Fruit fly (Drosophila melanogaster) whole organism, embryonic: ENCODE measurements around the gene CG2961.

Experiments
- Abd-B ChIP-seq: fragments of 200-800 bp; sonication (Bioruptor generic); optimal IDR thresholded peaks from 2 replicates; lab custom pipeline; 2018; ENCODE audit warnings: missing biosample characterization, mild to moderate bottlenecking, missing genetic modification characterization, moderate library complexity
- Aef1 ChIP-seq: fragments of 200-800 bp; sonication (Bioruptor generic); IDR thresholded peaks from 3 replicates; pipeline ENCODE4 v1.3.6; 2022; ENCODE audit warnings: missing biosample characterization, missing genetic modification characterization
- B-H2 ChIP-seq: fragments of 200-800 bp; sonication (Bioruptor generic); optimal IDR thresholded peaks from 2 replicates; lab custom pipeline; 2018; ENCODE audit warnings: missing biosample characterization, mild to moderate bottlenecking, missing genetic modification characterization
- BEAF-32 ChIP-seq: fragments of 200-800 bp; sonication (Bioruptor generic); optimal IDR thresholded peaks from 3 replicates; lab custom pipeline; 2017; ENCODE audit warnings: missing biosample characterization, missing genetic modification characterization, mild to moderate bottlenecking, moderate library complexity, missing genetic modification reagents
- CG10274 ChIP-seq: fragments of 200-800 bp; sonication (Bioruptor generic); optimal IDR thresholded peaks from 3 replicates; lab custom pipeline; 2017; ENCODE audit warnings: missing biosample characterization, mild to moderate bottlenecking, missing genetic modification characterization
- CG10959 ChIP-seq: fragments of 200-800 bp; sonication (Bioruptor generic); IDR thresholded peaks from 2 replicates; pipeline ENCODE4 v1.3.6; 2022; ENCODE audit warnings: missing biosample characterization, missing genetic modification characterization
- CG10979 ChIP-seq: fragments of 200-800 bp; sonication (Bioruptor generic); optimal IDR thresholded peaks from 2 replicates; lab custom pipeline; 2018; ENCODE audit warnings: missing biosample characterization, mild to moderate bottlenecking, missing genetic modification characterization, moderate library complexity
- CG11456 ChIP-seq: fragments of 200-800 bp; sonication (Bioruptor generic); IDR thresholded peaks from 3 replicates; pipeline ENCODE4 v1.3.6; 2022; ENCODE audit warnings: missing biosample characterization, missing genetic modification characterization
- CG11695 ChIP-seq: fragments of 200-800 bp; sonication (Bioruptor generic); IDR thresholded peaks from 3 replicates; pipeline ENCODE4 v1.3.6; 2022; ENCODE audit warnings: missing biosample characterization, missing genetic modification characterization
- CG11723 ChIP-seq: fragments of 200-800 bp; sonication (Bioruptor generic); optimal IDR thresholded peaks from 2 replicates; lab custom pipeline; 2017; ENCODE audit warnings: missing biosample characterization, mild to moderate bottlenecking, missing genetic modification characterization
- CG12155 ChIP-seq: fragments of 200-800 bp; sonication (Bioruptor generic); optimal IDR thresholded peaks from 3 replicates; lab custom pipeline; 2016; ENCODE audit warnings: missing biosample characterization, missing genetic modification characterization
- CG12744 ChIP-seq: fragments of 200-800 bp; sonication (Bioruptor generic); optimal IDR thresholded peaks from 2 replicates; lab custom pipeline; 2016; ENCODE audit warnings: missing biosample characterization, missing genetic modification characterization
- CG13424 ChIP-seq: fragments of 200-800 bp; sonication (Bioruptor generic); optimal IDR thresholded peaks from 2 replicates; lab custom pipeline; 2019; ENCODE audit warnings: missing biosample characterization, mild to moderate bottlenecking, missing genetic modification characterization, moderate library complexity
- CG14441 ChIP-seq: fragments of 200-800 bp; sonication (Bioruptor generic); IDR thresholded peaks from 2 replicates; pipeline ENCODE4 v1.3.6; 2022; ENCODE audit warnings: missing biosample characterization, missing genetic modification characterization
- CG1602 ChIP-seq: fragments of 200-800 bp; sonication (Bioruptor generic); optimal IDR thresholded peaks from 3 replicates; lab custom pipeline; 2016; ENCODE audit warnings: missing biosample characterization, missing genetic modification characterization
- CG17186 ChIP-seq: fragments of 200-800 bp; sonication (Bioruptor generic); optimal IDR thresholded peaks from 3 replicates; lab custom pipeline; 2017; ENCODE audit warnings: missing biosample characterization, missing genetic modification reagents, missing genetic modification characterization
- CG17829 ChIP-seq: fragments of 200-800 bp; optimal IDR thresholded peaks from 2 replicates; lab custom pipeline; 2019; ENCODE audit warnings: missing biosample characterization, mild to moderate bottlenecking, missing genetic modification characterization, moderate library complexity
- CG2889 ChIP-seq: fragments of 200-800 bp; sonication (Bioruptor generic); IDR thresholded peaks from 3 replicates; pipeline ENCODE4 v1.3.6; 2022; ENCODE audit warnings: missing biosample characterization, missing genetic modification characterization
- CG33213 ChIP-seq: fragments of 200-800 bp; sonication (Bioruptor generic); optimal IDR thresholded peaks from 3 replicates; lab custom pipeline; 2016; ENCODE audit warnings: missing biosample characterization, missing genetic modification characterization
- CG6272 ChIP-seq: fragments of 200-800 bp; sonication (Bioruptor generic); IDR thresholded peaks from 2 replicates; pipeline ENCODE4 v1.3.6; 2022; ENCODE audit warnings: missing biosample characterization, missing genetic modification characterization
- CG7556 ChIP-seq: fragments of 200-800 bp; sonication (Bioruptor generic); optimal IDR thresholded peaks from 2 replicates; lab custom pipeline; 2017; ENCODE audit warnings: missing biosample characterization, mild to moderate bottlenecking, missing genetic modification characterization
- CG9727 ChIP-seq: fragments of 200-800 bp; sonication (Bioruptor generic); optimal IDR thresholded peaks from 3 replicates; lab custom pipeline; 2017; ENCODE audit warnings: missing biosample characterization, mild to moderate bottlenecking, missing genetic modification characterization
- CHES-1-like ChIP-seq: fragments of 200-800 bp; sonication (Bioruptor generic); optimal IDR thresholded peaks from 2 replicates; lab custom pipeline; 2016; ENCODE audit warnings: missing biosample characterization, missing genetic modification characterization
- Deaf1 ChIP-seq: fragments of 200-800 bp; optimal IDR thresholded peaks from 3 replicates; lab custom pipeline; 2019; ENCODE audit warnings: missing biosample characterization, mild to moderate bottlenecking, missing genetic modification characterization, moderate library complexity
- H15 ChIP-seq: fragments of 200-800 bp; sonication (Bioruptor generic); IDR thresholded peaks from 3 replicates; pipeline ENCODE4 v1.3.6; 2022; ENCODE audit warnings: missing biosample characterization, missing genetic modification characterization
- Hand ChIP-seq: fragments of 200-800 bp; sonication (Bioruptor generic); optimal IDR thresholded peaks from 2 replicates; lab custom pipeline; 2017; ENCODE audit warnings: mild to moderate bottlenecking, missing biosample characterization, missing genetic modification reagents, missing genetic modification characterization
- Hr39 ChIP-seq: fragments of >200 bp; optimal IDR thresholded peaks from 2 replicates; lab custom pipeline; 2017
- Hsf ChIP-seq: fragments of 200-800 bp; sonication (Bioruptor generic); optimal IDR thresholded peaks from 3 replicates; lab custom pipeline; 2016; ENCODE audit warnings: missing biosample characterization, missing genetic modification characterization
- PHDP ChIP-seq: fragments of 200-800 bp; sonication (Bioruptor generic); optimal IDR thresholded peaks from 3 replicates; lab custom pipeline; 2018; ENCODE audit warnings: missing biosample characterization, mild to moderate bottlenecking, missing genetic modification characterization, moderate library complexity
- Sry-β ChIP-seq: fragments of 200-800 bp; sonication (Bioruptor generic); optimal IDR thresholded peaks from 2 replicates; lab custom pipeline; 2018; ENCODE audit warnings: missing biosample characterization, mild to moderate bottlenecking, missing genetic modification characterization, moderate library complexity
- Vsx1 ChIP-seq: fragments of 200-800 bp; sonication (Bioruptor generic); optimal IDR thresholded peaks from 2 replicates; lab custom pipeline; 2017; ENCODE audit warnings: missing biosample characterization, mild to moderate bottlenecking, missing genetic modification characterization, missing genetic modification reagents
- Xrp1 ChIP-seq: fragments of 200-800 bp; sonication (Bioruptor generic); IDR thresholded peaks from 2 replicates; pipeline ENCODE4 v1.3.6; 2022; ENCODE audit warnings: missing biosample characterization, missing genetic modification characterization
- btn ChIP-seq: fragments of 200-800 bp; sonication (Bioruptor generic); optimal IDR thresholded peaks from 2 replicates; lab custom pipeline; 2016; ENCODE audit warnings: missing biosample characterization, missing genetic modification characterization
- caup ChIP-seq: fragments of 200-800 bp; sonication (Bioruptor generic); optimal IDR thresholded peaks from 3 replicates; lab custom pipeline; 2017; ENCODE audit warnings: missing biosample characterization, mild to moderate bottlenecking, missing genetic modification characterization, moderate library complexity; ENCODE audit not compliant: severe bottlenecking
- da ChIP-seq: fragments of 200-800 bp; sonication (Bioruptor generic); optimal IDR thresholded peaks from 2 replicates; lab custom pipeline; 2016; ENCODE audit warnings: missing biosample characterization, missing genetic modification characterization
- dmrt11E ChIP-seq: fragments of 200-800 bp; sonication (Bioruptor generic); optimal IDR thresholded peaks from 3 replicates; lab custom pipeline; 2018; ENCODE audit warnings: missing biosample characterization, mild to moderate bottlenecking, missing genetic modification characterization, moderate library complexity
- dysf ChIP-seq: fragments of 200-800 bp; sonication (Bioruptor generic); IDR thresholded peaks from 3 replicates; pipeline ENCODE4 v1.3.6; 2022; ENCODE audit warnings: missing biosample characterization, missing genetic modification characterization
- gcm2 ChIP-seq: fragments of 200-800 bp; sonication (Bioruptor generic); optimal IDR thresholded peaks from 2 replicates; lab custom pipeline; 2016; ENCODE audit warnings: missing biosample characterization, missing genetic modification characterization
- inv ChIP-seq: fragments of 200-800 bp; sonication (Bioruptor generic); IDR thresholded peaks from 2 replicates; pipeline ENCODE4 v1.3.6; 2022; ENCODE audit warnings: missing biosample characterization, missing genetic modification characterization; ENCODE audit not compliant: partially characterized antibody
- mld ChIP-seq: fragments of 200-800 bp; sonication (Bioruptor generic); IDR thresholded peaks from 3 replicates; pipeline ENCODE4 v1.3.6; 2022; ENCODE audit warnings: missing biosample characterization, missing genetic modification characterization; ENCODE audit not compliant: partially characterized antibody
- pfk ChIP-seq: fragments of 200-800 bp; sonication (Bioruptor generic); optimal IDR thresholded peaks from 2 replicates; lab custom pipeline; 2018; ENCODE audit warnings: missing biosample characterization, mild to moderate bottlenecking, missing genetic modification characterization, moderate library complexity
- pzg ChIP-seq: fragments of 200-800 bp; sonication (Bioruptor generic); optimal IDR thresholded peaks from 3 replicates; lab custom pipeline; 2018; ENCODE audit warnings: missing biosample characterization, mild to moderate bottlenecking, missing genetic modification characterization, moderate library complexity
- sc ChIP-seq, 3 experiments: fragments of >200 bp in 2 of 3; fragments of 200-800 bp in 1 of 3; sonication (Bioruptor generic) in 1 of 3; optimal IDR thresholded peaks; 2 replicates in 2 of 3; 3 replicates in 1 of 3; lab custom pipeline; 2017; ENCODE audit warnings: mild to moderate bottlenecking in 1 of 3, missing biosample characterization in 1 of 3, missing genetic modification characterization in 1 of 3, missing genetic modification reagents in 1 of 3
- schlank ChIP-seq: fragments of 200-800 bp; sonication (Bioruptor generic); optimal IDR thresholded peaks from 2 replicates; lab custom pipeline; 2018; ENCODE audit warnings: missing biosample characterization, mild to moderate bottlenecking, missing genetic modification characterization
- sens ChIP-seq: fragments of 200-800 bp; sonication (Bioruptor generic); peaks from one replicate; lab custom pipeline; 2016; ENCODE audit warnings: missing biosample characterization, missing genetic modification characterization
- sima ChIP-seq: fragments of 200-800 bp; sonication (Bioruptor generic); optimal IDR thresholded peaks from 2 replicates; lab custom pipeline; 2016; ENCODE audit warnings: missing biosample characterization, missing genetic modification characterization
- slbo ChIP-seq: fragments of 200-800 bp; sonication (Bioruptor generic); IDR thresholded peaks from 2 replicates; pipeline ENCODE4 v1.3.6; 2022; ENCODE audit warnings: missing biosample characterization, missing genetic modification characterization
- slp2 ChIP-seq: fragments of 200-800 bp; sonication (Bioruptor generic); optimal IDR thresholded peaks from 2 replicates; lab custom pipeline; 2016; ENCODE audit warnings: missing biosample characterization, missing genetic modification characterization
- sqz ChIP-seq: fragments of 200-800 bp; sonication (Bioruptor generic); optimal IDR thresholded peaks from 3 replicates; lab custom pipeline; 2018; ENCODE audit warnings: missing biosample characterization, mild to moderate bottlenecking, missing genetic modification characterization
- sr ChIP-seq: fragments of 200-800 bp; sonication (Bioruptor generic); IDR thresholded peaks from 3 replicates; pipeline ENCODE4 v1.3.6; 2022; ENCODE audit warnings: missing biosample characterization, missing genetic modification characterization
- wdn ChIP-seq: fragments of 200-800 bp; sonication (Bioruptor generic); IDR thresholded peaks from 2 replicates; pipeline ENCODE4 v1.3.6; 2022; ENCODE audit warnings: missing biosample characterization, missing genetic modification characterization
- zfh1 ChIP-seq: fragments of 200-800 bp; sonication (Bioruptor generic); IDR thresholded peaks from 3 replicates; pipeline ENCODE4 v1.3.6; 2022; ENCODE audit warnings: missing biosample characterization, missing genetic modification characterization

Gene CG2961

DNA sequence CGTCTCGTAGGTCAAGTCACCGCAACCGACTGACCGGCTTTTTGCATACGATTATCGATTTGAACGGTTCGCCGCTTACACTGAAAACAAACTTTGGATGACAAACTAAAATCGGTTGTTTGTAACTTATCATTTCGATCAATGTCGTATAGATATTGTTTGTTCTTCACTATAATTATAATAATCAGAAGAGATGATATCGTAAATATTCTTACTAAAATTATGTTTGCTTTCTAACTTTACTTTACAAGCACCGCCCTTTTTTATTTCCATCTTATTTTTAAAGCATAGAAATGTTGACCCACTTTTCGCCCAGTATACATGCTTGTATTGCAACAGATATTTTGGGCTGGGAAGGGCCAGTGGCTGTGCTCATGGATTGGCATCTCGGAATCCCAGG lies at the start of gene CG2961 (continued):
- TF ChIP-seq CG17186 (GFP tag; lab: Kevin White, UChicago) (no peak), Abd-B (GFP tag; lab: Kevin White, UChicago) (no peak), mld (GFP tag; lab: Robert Waterston, UW) (no peak), Vsx1 (GFP tag; lab: Kevin White, UChicago) (no peak), Hsf (no peak), Sry-β (GFP tag; lab: Kevin White, UChicago) (no peak), pzg (no peak), schlank (tag; lab: Kevin White, UChicago) (no peak), Aef1 (GFP tag; lab: Robert Waterston, UW) (no peak), CG11723 (GFP tag; lab: Kevin White, UChicago) (no peak), slbo (GFP tag; lab: Robert Waterston, UW) (peak; percentile 17; the same call in 1 of the 2 replicates), CG33213 (GFP tag; lab: Kevin White, UChicago) (no peak), PHDP (tag; lab: Kevin White, UChicago) (peak; percentile 25), CG9727 (GFP tag; lab: Kevin White, UChicago) (no peak), CHES-1-like (GFP tag; lab: Kevin White, UChicago) (no peak), dmrt11E (tag; lab: Kevin White, UChicago) (no peak), sens (GFP tag; lab: Kevin White, UChicago) (peak; percentile 83), CG12744 (GFP tag; lab: Kevin White, UChicago) (no peak), Hr39 (lab: Kevin White, UChicago) (no peak), zfh1 (GFP tag; lab: Robert Waterston, UW) (no peak), sr (no peak), CG6272 (GFP tag; lab: Robert Waterston, UW) (no peak), CG2889 (GFP tag; lab: Robert Waterston, UW) (no peak), CG11456 (GFP tag; lab: Robert Waterston, UW) (no peak), CG17829 (peak; percentile 1), CG13424 (tag; lab: Kevin White, UChicago) (peak; percentile 60), sima (GFP tag; lab: Kevin White, UChicago) (no peak), CG10979 (tag; lab: Kevin White, UChicago) (peak; percentile 25), sqz (GFP tag; lab: Kevin White, UChicago) (no peak), sc (optimal IDR thresholded peaks at IDR 0.05; lab: Kevin White, UChicago) (no peak), sc (GFP tag; optimal IDR thresholded peaks at IDR 0.05; lab: Kevin White, UChicago) (no peak), BEAF-32 (GFP tag; lab: Kevin White, UChicago) (no peak), inv (no peak), wdn (GFP tag; lab: Robert Waterston, UW) (no peak), CG10959 (GFP tag; lab: Robert Waterston, UW) (no peak), CG10274 (GFP tag; lab: Kevin White, UChicago) (no peak), CG14441 (GFP tag; lab: Robert Waterston, UW) (0 out of 2 replicates have a peak, but pooled peaks have one; percentile 30), dysf (GFP tag; lab: Robert Waterston, UW) (peak; percentile 47), btn (no peak), B-H2 (GFP tag; lab: Kevin White, UChicago) (no peak), da (GFP tag; lab: Kevin White, UChicago) (no peak), CG1602 (GFP tag; lab: Kevin White, UChicago) (no peak), H15 (GFP tag; lab: Robert Waterston, UW) (no peak), Xrp1 (GFP tag; lab: Robert Waterston, UW) (peak; percentile 34; the same call in 1 of the 2 replicates), gcm2 (GFP tag; lab: Kevin White, UChicago) (no peak), CG11695 (GFP tag; lab: Robert Waterston, UW) (peak; percentile 23; the same call in 1 of the 3 replicates), pfk (GFP tag; lab: Kevin White, UChicago) (no peak), Deaf1 (tag; lab: Kevin White, UChicago) (no peak), CG7556 (GFP tag; lab: Kevin White, UChicago) (no peak), CG12155 (no peak), Hand (GFP tag; lab: Kevin White, UChicago) (no peak), slp2 (GFP tag; lab: Kevin White, UChicago) (no peak), caup (no peak)
